Worm (Caenorhabditis elegans): ENCODE data around the gene ztf-14.

DNA sequence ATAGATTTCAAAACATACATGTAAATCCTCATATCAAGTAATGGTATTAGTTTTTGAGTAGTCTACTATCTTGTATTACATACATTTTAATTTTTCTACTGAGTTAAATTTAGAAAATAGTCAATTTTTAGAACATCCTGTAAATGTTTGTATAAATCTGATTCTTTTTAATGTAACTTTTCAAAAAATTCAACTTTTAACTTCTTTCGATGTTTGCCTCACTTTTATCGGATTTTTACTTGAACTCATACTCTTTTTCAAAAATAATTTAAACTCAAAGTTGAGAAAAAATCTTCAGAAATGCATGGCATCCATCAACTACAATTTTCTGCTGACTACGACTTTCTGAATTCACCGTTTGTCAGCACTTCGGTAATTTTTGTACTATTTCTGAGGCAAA lies 31.4 kb upstream of the ztf-14 start, which contains the start of gene M163.7:
- TF ChIP-seq ref-1 (GFP tag; conservative IDR thresholded peaks at IDR 0.05) (no peak), tab-1 (GFP tag; IDR thresholded peaks at IDR 0.05) (no peak), ztf-23 (GFP tag; IDR thresholded peaks at IDR 0.05) (no peak), ztf-29 (GFP tag; IDR thresholded peaks at IDR 0.05) (no peak), klf-2 (GFP tag; conservative IDR thresholded peaks at IDR 0.05) (no peak)
